Worm (Caenorhabditis elegans) whole organism, L4 larva: ENCODE data around the gene T27E9.2.

Experiments
- D1046.2 ChIP-seq: fragments of 200-800 bp; sonication (Bioruptor generic); IDR thresholded peaks from 2 replicates; pipeline ENCODE4 v1.3.6; 2022; ENCODE audit warnings: missing genetic modification characterization, missing compliant biosample characterization
- T20F7.1 ChIP-seq: fragments of 200-800 bp; sonication (Bioruptor generic); optimal IDR thresholded peaks from 2 replicates; lab custom pipeline; 2018; ENCODE audit warnings: mild to moderate bottlenecking, missing genetic modification characterization, missing compliant biosample characterization
- daf-12 ChIP-seq: fragments of 150-350 bp; optimal IDR thresholded peaks from 2 replicates; lab custom pipeline; 2014; ENCODE audit warnings: missing biosample characterization, missing genetic modification reagents, missing genetic modification characterization
- fkh-10 ChIP-seq: fragments of 150-350 bp; optimal IDR thresholded peaks from 2 replicates; lab custom pipeline; 2014; ENCODE audit warnings: missing biosample characterization, missing genetic modification reagents, missing genetic modification characterization
- madf-5 ChIP-seq, 2 experiments: fragments of 200-800 bp; sonication (Bioruptor generic); IDR thresholded peaks; 2 replicates each; pipeline ENCODE4 v1.3.6; 2022; ENCODE audit warnings: missing compliant biosample characterization in 2 of 2, missing genetic modification characterization in 2 of 2
- snpc-4 ChIP-seq: fragments of 150-350 bp; optimal IDR thresholded peaks from 2 replicates; lab custom pipeline; 2014; ENCODE audit warnings: missing biosample characterization, missing genetic modification characterization
- unc-39 ChIP-seq: sonication (generic microtip); optimal IDR thresholded peaks from 2 replicates; lab custom pipeline; 2017; ENCODE audit warnings: missing biosample characterization, missing genetic modification characterization

DNA sequence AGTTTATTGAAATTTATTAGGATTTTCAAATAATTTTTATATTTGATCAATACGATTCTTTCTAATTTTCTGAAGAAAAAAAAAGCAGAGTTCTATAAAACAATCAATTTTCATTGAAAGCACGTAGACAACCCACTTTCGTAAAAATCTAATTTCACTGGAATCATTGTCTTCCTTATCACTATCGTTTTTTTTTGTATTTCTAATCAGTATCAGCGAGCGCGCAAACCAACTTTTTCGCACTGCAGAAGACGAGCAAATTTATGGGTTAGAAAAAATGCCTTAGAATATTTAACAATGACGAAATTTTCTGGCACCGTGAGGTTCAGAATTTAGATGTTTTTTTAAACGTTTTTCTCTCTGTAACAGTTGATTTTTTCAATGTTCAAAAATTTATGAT is 9.6 kb downstream of the T27E9.2 start:
- TF ChIP-seq D1046.2 (no peak), madf-5 (GFP tag; IDR thresholded peaks at IDR 0.05; lab: Robert Waterston, UW) (no peak), fkh-10 (GFP tag; lab: Kevin White, UChicago) (no peak), T20F7.1 (no peak), unc-39 (tag; lab: Kevin White, UChicago) (no peak), daf-12 (no peak), snpc-4 (tag; lab: Kevin White, UChicago) (no peak)
